Fruit fly (Drosophila melanogaster) whole organism, embryonic: ENCODE measurements around the gene enc.

Experiments used
- BEAF-32 ChIP-seq: fragments of 200-800 bp; sonication (Bioruptor generic); optimal IDR thresholded peaks from 3 replicates; lab custom pipeline; 2017; ENCODE audit warnings: missing biosample characterization, missing genetic modification characterization, mild to moderate bottlenecking, moderate library complexity, missing genetic modification reagents
- Bdp1 ChIP-seq: fragments of 200-800 bp; sonication (Bioruptor generic); optimal IDR thresholded peaks from 3 replicates; lab custom pipeline; 2016; ENCODE audit warnings: missing biosample characterization, missing genetic modification characterization
- CG14860 ChIP-seq: fragments of 200-800 bp; sonication (Bioruptor generic); IDR thresholded peaks from 3 replicates; pipeline ENCODE4 v1.3.6; 2022; ENCODE audit warnings: missing biosample characterization, missing genetic modification characterization; ENCODE audit not compliant: partially characterized antibody
- CG16815 ChIP-seq: fragments of 200-800 bp; sonication (Bioruptor generic); optimal IDR thresholded peaks from 3 replicates; lab custom pipeline; 2017; ENCODE audit warnings: missing biosample characterization, mild to moderate bottlenecking, missing genetic modification characterization
- CG17186 ChIP-seq: fragments of 200-800 bp; sonication (Bioruptor generic); optimal IDR thresholded peaks from 3 replicates; lab custom pipeline; 2017; ENCODE audit warnings: missing biosample characterization, missing genetic modification reagents, missing genetic modification characterization
- CG18011 ChIP-seq: fragments of 200-800 bp; sonication (Bioruptor generic); optimal IDR thresholded peaks from 2 replicates; lab custom pipeline; 2017; ENCODE audit warnings: missing biosample characterization, missing genetic modification characterization, mild to moderate bottlenecking, moderate library complexity, missing genotype
- CG2120 ChIP-seq: fragments of 200-800 bp; sonication (Bioruptor generic); optimal IDR thresholded peaks from 3 replicates; lab custom pipeline; 2016; ENCODE audit warnings: missing biosample characterization, missing genetic modification characterization
- CG33213 ChIP-seq: fragments of 200-800 bp; sonication (Bioruptor generic); optimal IDR thresholded peaks from 3 replicates; lab custom pipeline; 2016; ENCODE audit warnings: missing biosample characterization, missing genetic modification characterization
- CG34376 ChIP-seq: fragments of 200-800 bp; sonication (Bioruptor generic); optimal IDR thresholded peaks from 2 replicates; lab custom pipeline; 2018; ENCODE audit warnings: missing biosample characterization, mild to moderate bottlenecking, missing genetic modification characterization
- CG3995 ChIP-seq: fragments of 200-800 bp; sonication (Bioruptor generic); optimal IDR thresholded peaks from 3 replicates; lab custom pipeline; 2016; ENCODE audit warnings: missing biosample characterization, missing genetic modification characterization
- CG42726 ChIP-seq: fragments of 200-800 bp; sonication (Bioruptor generic); IDR thresholded peaks from 2 replicates; pipeline ENCODE4 v1.3.6; 2022; ENCODE audit warnings: missing biosample characterization, missing genetic modification characterization; ENCODE audit not compliant: partially characterized antibody
- CG4404 ChIP-seq: fragments of 200-800 bp; sonication (Bioruptor generic); IDR thresholded peaks from 2 replicates; pipeline ENCODE4 v1.3.6; 2022; ENCODE audit warnings: missing biosample characterization, missing genetic modification characterization
- CG6175 ChIP-seq: fragments of 200-800 bp; sonication (Bioruptor generic); IDR thresholded peaks from 3 replicates; pipeline ENCODE4 v1.3.6; 2022; ENCODE audit warnings: missing biosample characterization, missing genetic modification characterization
- CG7745 ChIP-seq: fragments of 200-800 bp; sonication (Bioruptor generic); optimal IDR thresholded peaks from 2 replicates; lab custom pipeline; 2018; ENCODE audit warnings: missing biosample characterization, mild to moderate bottlenecking, missing genetic modification characterization, moderate library complexity
- CG7963 ChIP-seq: fragments of 200-800 bp; sonication (Bioruptor generic); IDR thresholded peaks from 3 replicates; pipeline ENCODE4 v1.3.6; 2022; ENCODE audit warnings: missing biosample characterization, missing genetic modification characterization; ENCODE audit not compliant: partially characterized antibody
- CG9817 ChIP-seq: fragments of 200-800 bp; sonication (Bioruptor generic); optimal IDR thresholded peaks from 2 replicates; lab custom pipeline; 2018; ENCODE audit warnings: missing biosample characterization, mild to moderate bottlenecking, missing genetic modification characterization, moderate library complexity
- CkIIα-i1 ChIP-seq: fragments of 200-800 bp; sonication (Bioruptor generic); IDR thresholded peaks from 2 replicates; pipeline ENCODE4 v1.3.6; 2022; ENCODE audit warnings: missing biosample characterization, missing genetic modification characterization
- Doc2 ChIP-seq: fragments of 200-800 bp; sonication (Bioruptor generic); IDR thresholded peaks from 2 replicates; pipeline ENCODE4 v1.3.6; 2022; ENCODE audit warnings: missing biosample characterization, missing genetic modification characterization
- Drgx ChIP-seq: fragments of 200-800 bp; sonication (Bioruptor generic); IDR thresholded peaks from 2 replicates; pipeline ENCODE4 v1.3.6; 2022; ENCODE audit warnings: missing biosample characterization, missing genetic modification characterization
- Hr3 ChIP-seq: fragments of 200-800 bp; sonication (Bioruptor generic); optimal IDR thresholded peaks from 3 replicates; lab custom pipeline; 2016; ENCODE audit warnings: missing biosample characterization, missing genetic modification characterization
- NC2β ChIP-seq: fragments of 200-800 bp; sonication (Bioruptor generic); optimal IDR thresholded peaks from 2 replicates; lab custom pipeline; 2016; ENCODE audit warnings: missing biosample characterization, missing genetic modification characterization
- Opbp ChIP-seq: fragments of 200-800 bp; sonication (Bioruptor generic); IDR thresholded peaks from 3 replicates; pipeline ENCODE4 v1.3.6; 2022; ENCODE audit warnings: missing biosample characterization, missing genetic modification characterization; ENCODE audit not compliant: partially characterized antibody
- Scr ChIP-seq: fragments of 200-800 bp; sonication (Bioruptor generic); IDR thresholded peaks from 2 replicates; pipeline ENCODE4 v1.3.6; 2022; ENCODE audit warnings: missing biosample characterization, missing genetic modification characterization; ENCODE audit not compliant: partially characterized antibody
- Six4 ChIP-seq: fragments of 200-800 bp; sonication (Bioruptor generic); optimal IDR thresholded peaks from 2 replicates; lab custom pipeline; 2016; ENCODE audit warnings: missing biosample characterization, missing genetic modification characterization
- Xbp1 ChIP-seq: fragments of 200-800 bp; sonication (Bioruptor generic); optimal IDR thresholded peaks from 3 replicates; lab custom pipeline; 2016; ENCODE audit warnings: missing biosample characterization, mild to moderate bottlenecking, missing genetic modification characterization
- amos ChIP-seq: fragments of 200-800 bp; sonication (Bioruptor generic); IDR thresholded peaks from 2 replicates; pipeline ENCODE4 v1.3.6; 2022; ENCODE audit warnings: missing biosample characterization, missing genetic modification characterization; ENCODE audit not compliant: partially characterized antibody
- bowl ChIP-seq: fragments of 200-800 bp; sonication (Bioruptor generic); IDR thresholded peaks from 2 replicates; pipeline ENCODE4 v1.3.6; 2022; ENCODE audit warnings: missing biosample characterization, missing genetic modification characterization
- chinmo ChIP-seq: fragments of 200-800 bp; sonication (Bioruptor generic); IDR thresholded peaks from 4 replicates; pipeline ENCODE4 v1.3.6; 2022; ENCODE audit warnings: missing biosample characterization, missing genetic modification characterization; ENCODE audit not compliant: partially characterized antibody
- chn ChIP-seq: fragments of 200-800 bp; sonication (Bioruptor generic); optimal IDR thresholded peaks from 2 replicates; lab custom pipeline; 2016; ENCODE audit warnings: missing biosample characterization, missing genetic modification characterization
- da ChIP-seq: fragments of 200-800 bp; sonication (Bioruptor generic); optimal IDR thresholded peaks from 2 replicates; lab custom pipeline; 2016; ENCODE audit warnings: missing biosample characterization, missing genetic modification characterization
- dan ChIP-seq: fragments of 200-800 bp; sonication (Bioruptor generic); IDR thresholded peaks from 2 replicates; pipeline ENCODE4 v1.3.6; 2022; ENCODE audit warnings: missing biosample characterization, missing genetic modification characterization
- emc ChIP-seq: fragments of 200-800 bp; sonication (Bioruptor generic); optimal IDR thresholded peaks from 2 replicates; lab custom pipeline; 2016; ENCODE audit warnings: missing biosample characterization, missing genetic modification characterization
- ewg ChIP-seq: fragments of 200-800 bp; sonication (Bioruptor generic); optimal IDR thresholded peaks from 3 replicates; lab custom pipeline; 2017; ENCODE audit warnings: mild to moderate bottlenecking, missing biosample characterization, missing genetic modification reagents, missing genetic modification characterization
- gem ChIP-seq: fragments of 200-800 bp; sonication (Bioruptor generic); optimal IDR thresholded peaks from 2 replicates; lab custom pipeline; 2019; ENCODE audit warnings: missing biosample characterization, mild to moderate bottlenecking, missing genetic modification characterization, moderate library complexity
- grn ChIP-seq: fragments of 200-800 bp; sonication (Bioruptor generic); optimal IDR thresholded peaks from 3 replicates; lab custom pipeline; 2017; ENCODE audit warnings: missing biosample characterization, missing genetic modification characterization
- gro ChIP-seq: fragments of 200-800 bp; sonication (Bioruptor generic); optimal IDR thresholded peaks from 2 replicates; lab custom pipeline; 2016; ENCODE audit warnings: missing biosample characterization, missing genetic modification characterization
- hb ChIP-seq: fragments of 200-800 bp; sonication (Bioruptor generic); IDR thresholded peaks from 3 replicates; pipeline ENCODE4 v1.3.6; 2022; ENCODE audit warnings: missing biosample characterization, missing genetic modification characterization; ENCODE audit not compliant: partially characterized antibody
- insv ChIP-seq, 2 experiments: fragments of 200-800 bp; sonication (Bioruptor generic); optimal IDR thresholded peaks; 3 replicates each; lab custom pipeline; 2016 to 2018; ENCODE audit warnings: missing biosample characterization in 2 of 2, missing genetic modification characterization in 2 of 2
- lmd ChIP-seq: fragments of 200-800 bp; sonication (Bioruptor generic); IDR thresholded peaks from 2 replicates; pipeline ENCODE4 v1.3.6; 2022; ENCODE audit warnings: missing biosample characterization, missing genetic modification characterization
- luna ChIP-seq: fragments of 200-800 bp; sonication (Bioruptor generic); optimal IDR thresholded peaks from 2 replicates; lab custom pipeline; 2016; ENCODE audit warnings: missing biosample characterization, missing genetic modification characterization
- maf-S ChIP-seq: fragments of 200-800 bp; sonication (Bioruptor generic); optimal IDR thresholded peaks from 2 replicates; lab custom pipeline; 2016; ENCODE audit warnings: missing biosample characterization, missing genetic modification characterization
- onecut ChIP-seq: fragments of 200-800 bp; sonication (Bioruptor generic); IDR thresholded peaks from 2 replicates; pipeline ENCODE4 v1.3.6; 2022; ENCODE audit warnings: missing biosample characterization, missing genetic modification characterization
- otp ChIP-seq: fragments of 200-800 bp; sonication (Bioruptor generic); IDR thresholded peaks from 3 replicates; pipeline ENCODE4, ENCODE4 v1.3.6; 2022; ENCODE audit warnings: missing biosample characterization, missing genetic modification characterization
- schlank ChIP-seq: fragments of 200-800 bp; sonication (Bioruptor generic); optimal IDR thresholded peaks from 2 replicates; lab custom pipeline; 2018; ENCODE audit warnings: missing biosample characterization, mild to moderate bottlenecking, missing genetic modification characterization
- shn ChIP-seq: fragments of 200-800 bp; sonication (Bioruptor generic); optimal IDR thresholded peaks from 3 replicates; lab custom pipeline; 2016; ENCODE audit warnings: missing biosample characterization, missing genetic modification characterization
- tna ChIP-seq: fragments of 200-800 bp; sonication (Bioruptor generic); IDR thresholded peaks from 2 replicates; pipeline ENCODE4 v1.3.6; 2022; ENCODE audit warnings: missing biosample characterization, missing genetic modification characterization; ENCODE audit not compliant: partially characterized antibody
- vvl ChIP-seq: fragments of 200-800 bp; sonication (Bioruptor generic); IDR thresholded peaks from 2 replicates; pipeline ENCODE4 v1.3.6; 2022; ENCODE audit warnings: missing biosample characterization, missing genetic modification characterization
- wdn ChIP-seq: fragments of 200-800 bp; sonication (Bioruptor generic); IDR thresholded peaks from 2 replicates; pipeline ENCODE4 v1.3.6; 2022; ENCODE audit warnings: missing biosample characterization, missing genetic modification characterization
- wek ChIP-seq: fragments of 200-800 bp; sonication (Bioruptor generic); optimal IDR thresholded peaks from 3 replicates; lab custom pipeline; 2018; ENCODE audit warnings: missing biosample characterization, mild to moderate bottlenecking, missing genetic modification characterization, moderate library complexity

Gene enc

dm6 chr3L:3818566-3819325 is at the start of gene enc:
Gene enc (plus strand): TSS chr3L:3818679.
- TF ChIP-seq shn, result no peak
- peak; percentile 94 for TF ChIP-seq Scr (GFP tag; lab: Robert Waterston, UW)
- TF ChIP-seq Drgx, result no peak
- no peak for TF ChIP-seq CG4404
- TF ChIP-seq schlank (tag; lab: Kevin White, UChicago), result no peak
- TF ChIP-seq Six4, result no peak
- no peak for TF ChIP-seq CG34376
- TF ChIP-seq CG16815 (GFP tag; lab: Kevin White, UChicago), result no peak
- no peak for TF ChIP-seq gem (tag; lab: Kevin White, UChicago)
- TF ChIP-seq CG18011 (GFP tag; lab: Kevin White, UChicago), result no peak
- TF ChIP-seq NC2β (GFP tag; lab: Kevin White, UChicago), result peak; percentile 15
- TF ChIP-seq vvl (GFP tag; lab: Robert Waterston, UW), result no peak; the same call in 1 of the 2 replicates
- TF ChIP-seq CG7963 (GFP tag; lab: Robert Waterston, UW), result peak; percentile 96
- TF ChIP-seq chn (GFP tag; lab: Kevin White, UChicago), result no peak
- TF ChIP-seq CG17186 (GFP tag; lab: Kevin White, UChicago), result peak; percentile 45
- TF ChIP-seq Hr3 (GFP tag; lab: Kevin White, UChicago), result no peak
- TF ChIP-seq hb (GFP tag; lab: Robert Waterston, UW), result peak; percentile 95
- TF ChIP-seq tna (GFP tag; lab: Robert Waterston, UW), result peak; percentile 95
- TF ChIP-seq otp (GFP tag; lab: Robert Waterston, UW), result no peak
- no peak for TF ChIP-seq CG9817 (tag; lab: Kevin White, UChicago)
- peak; percentile 43 for TF ChIP-seq CG2120 (GFP tag; lab: Kevin White, UChicago)
- peak; percentile 2 for TF ChIP-seq gro (GFP tag; lab: Kevin White, UChicago)
- peak; percentile 52 for TF ChIP-seq grn
- TF ChIP-seq CG6175 (GFP tag; lab: Robert Waterston, UW), result no peak
- no peak for TF ChIP-seq Xbp1
- TF ChIP-seq luna (GFP tag; lab: Kevin White, UChicago), result no peak
- TF ChIP-seq chinmo, result peak; percentile 96
- peak; percentile 8 for TF ChIP-seq maf-S (GFP tag; lab: Kevin White, UChicago)
- no peak for TF ChIP-seq CG7745
- no peak for TF ChIP-seq bowl (GFP tag; lab: Robert Waterston, UW)
- peak; percentile 93 for TF ChIP-seq CG14860 (GFP tag; lab: Robert Waterston, UW)
- TF ChIP-seq da (GFP tag; lab: Kevin White, UChicago), result no peak
- TF ChIP-seq BEAF-32 (GFP tag; lab: Kevin White, UChicago), result peak; percentile 94
- no peak for TF ChIP-seq lmd
- TF ChIP-seq insv (GFP tag; optimal IDR thresholded peaks at IDR 0.05; lab: Kevin White, UChicago), result peak; percentile 80 to 95
- peak; percentile 97 for TF ChIP-seq Opbp
- TF ChIP-seq Doc2 (GFP tag; lab: Robert Waterston, UW), result no peak
- no peak for TF ChIP-seq ewg (GFP tag; lab: Kevin White, UChicago)
- TF ChIP-seq CG3995 (GFP tag; lab: Kevin White, UChicago), result no peak
- peak; percentile 10 for TF ChIP-seq CG33213 (GFP tag; lab: Kevin White, UChicago)
- TF ChIP-seq wdn (GFP tag; lab: Robert Waterston, UW), result no peak
- peak; percentile 98 for TF ChIP-seq amos (GFP tag; lab: Robert Waterston, UW)
- no peak for TF ChIP-seq CkIIα-i1 (GFP tag; lab: Robert Waterston, UW)
- TF ChIP-seq onecut (GFP tag; lab: Robert Waterston, UW), result peak; percentile 27; the same call in 1 of the 2 replicates
- no peak for TF ChIP-seq dan
- peak; percentile 98 for TF ChIP-seq CG42726
- no peak for TF ChIP-seq Bdp1 (GFP tag; lab: Kevin White, UChicago)
- TF ChIP-seq wek (GFP tag; lab: Kevin White, UChicago), result no peak
- TF ChIP-seq emc (GFP tag; lab: Kevin White, UChicago), result no peak
